Fruit fly (Drosophila melanogaster): ENCODE results near the gene VhaAC45RP.

The VhaAC45RP gene

DNA sequence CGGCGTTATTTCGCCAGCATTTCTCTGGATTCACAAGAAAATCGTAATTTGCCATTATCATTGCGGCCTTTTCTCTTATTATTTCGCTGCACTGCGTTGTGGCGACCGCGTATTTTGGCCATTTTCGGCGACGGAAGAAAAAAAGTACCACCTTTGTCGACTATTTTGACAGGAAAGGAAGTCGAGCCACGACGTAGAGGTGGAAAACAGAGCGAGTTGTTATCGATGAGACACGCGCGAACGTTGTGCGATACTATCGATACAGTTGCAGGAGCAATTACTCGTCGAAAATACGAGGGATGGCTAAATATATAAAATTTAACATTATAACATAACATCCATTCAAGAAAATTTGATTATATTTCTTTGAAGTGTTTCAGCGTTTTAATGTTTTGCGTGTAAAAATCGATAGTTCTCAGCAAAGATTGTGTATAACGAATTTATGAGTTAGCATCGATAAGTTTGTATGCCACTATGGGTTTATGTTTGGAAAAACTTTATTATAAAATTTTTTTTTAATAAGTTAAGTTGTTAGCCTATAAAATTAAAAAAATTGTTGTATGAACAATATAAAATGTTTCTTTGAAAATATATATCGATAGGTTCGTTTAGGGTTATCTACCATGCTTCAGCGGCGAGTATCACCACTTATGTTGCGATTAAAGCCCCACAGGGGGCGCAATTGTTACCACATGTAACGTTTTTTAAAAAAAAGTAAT, 42.7 kb upstream of the VhaAC45RP start, which contains the start of gene RpS7 (continued):
- TF ChIP-seq Hr83 (GFP tag; optimal IDR thresholded peaks at IDR 0.05; ENCODE audit: poor library complexity, severe bottlenecking) (peak; percentile 82), sv (GFP tag; optimal IDR thresholded peaks at IDR 0.05) (peak; percentile 56), dmrt93B (GFP tag; optimal IDR thresholded peaks at IDR 0.05) (peak; percentile 64), CrebA (GFP tag; optimal IDR thresholded peaks at IDR 0.05; ENCODE audit: borderline replicate concordance) (no peak), Dif (GFP tag; optimal IDR thresholded peaks at IDR 0.05; ENCODE audit: partially characterized antibody) (no peak), Myc (optimal IDR thresholded peaks at IDR 0.05) (peak; percentile 53), pan (optimal IDR thresholded peaks at IDR 0.05) (no peak), rgr (GFP tag; optimal IDR thresholded peaks at IDR 0.05) (peak; percentile 69), CG32264 (GFP tag; optimal IDR thresholded peaks at IDR 0.05) (no peak)

dm6 chr3R:30208011-30208410, 41.8 kb upstream of the VhaAC45RP start:
- TF ChIP-seq rgr (GFP tag; optimal IDR thresholded peaks at IDR 0.05) (no peak), sage (GFP tag; optimal IDR thresholded peaks at IDR 0.05) (no peak), dmrt93B (GFP tag; optimal IDR thresholded peaks at IDR 0.05) (no peak), dl (GFP tag; optimal IDR thresholded peaks at IDR 0.05; ENCODE audit: insufficient read depth in 1 of 2, partially characterized antibody in 2 of 2) (no peak), CG32264 (GFP tag; optimal IDR thresholded peaks at IDR 0.05) (no peak), Dfd (GFP tag; optimal IDR thresholded peaks at IDR 0.05) (no peak), Dif (GFP tag; optimal IDR thresholded peaks at IDR 0.05; ENCODE audit: partially characterized antibody) (no peak), Abd-B (GFP tag; optimal IDR thresholded peaks at IDR 0.05) (no peak), ey (GFP tag; optimal IDR thresholded peaks at IDR 0.05) (no peak), Hr83 (GFP tag; optimal IDR thresholded peaks at IDR 0.05; ENCODE audit: poor library complexity, severe bottlenecking) (no peak), h (GFP tag; optimal IDR thresholded peaks at IDR 0.05) (no peak), usp (GFP tag; optimal IDR thresholded peaks at IDR 0.05) (no peak), br (GFP tag; optimal IDR thresholded peaks at IDR 0.05) (no peak), tai (GFP tag; optimal IDR thresholded peaks at IDR 0.05) (no peak), OdsH (GFP tag; optimal IDR thresholded peaks at IDR 0.05) (no peak), Hr78 (GFP tag; optimal IDR thresholded peaks at IDR 0.05) (no peak), N (GFP tag; optimal IDR thresholded peaks at IDR 0.05) (no peak)

dm6 chr3R:30205946-30206345, 39.7 kb upstream of the VhaAC45RP start:
- TF ChIP-seq Jra (GFP tag; optimal IDR thresholded peaks at IDR 0.05): no peak
- TF ChIP-seq sage (GFP tag; optimal IDR thresholded peaks at IDR 0.05): peak; percentile 3

dm6 chr3R:30204004-30204603, 37.9 kb upstream of the VhaAC45RP start:
- TF ChIP-seq Rel (GFP tag; optimal IDR thresholded peaks at IDR 0.05) (no peak), Rel (tag; optimal IDR thresholded peaks at IDR 0.05) (peak; percentile 51), GATAd (GFP tag; optimal IDR thresholded peaks at IDR 0.05) (no peak), Jra (GFP tag; optimal IDR thresholded peaks at IDR 0.05) (no peak)

DNA sequence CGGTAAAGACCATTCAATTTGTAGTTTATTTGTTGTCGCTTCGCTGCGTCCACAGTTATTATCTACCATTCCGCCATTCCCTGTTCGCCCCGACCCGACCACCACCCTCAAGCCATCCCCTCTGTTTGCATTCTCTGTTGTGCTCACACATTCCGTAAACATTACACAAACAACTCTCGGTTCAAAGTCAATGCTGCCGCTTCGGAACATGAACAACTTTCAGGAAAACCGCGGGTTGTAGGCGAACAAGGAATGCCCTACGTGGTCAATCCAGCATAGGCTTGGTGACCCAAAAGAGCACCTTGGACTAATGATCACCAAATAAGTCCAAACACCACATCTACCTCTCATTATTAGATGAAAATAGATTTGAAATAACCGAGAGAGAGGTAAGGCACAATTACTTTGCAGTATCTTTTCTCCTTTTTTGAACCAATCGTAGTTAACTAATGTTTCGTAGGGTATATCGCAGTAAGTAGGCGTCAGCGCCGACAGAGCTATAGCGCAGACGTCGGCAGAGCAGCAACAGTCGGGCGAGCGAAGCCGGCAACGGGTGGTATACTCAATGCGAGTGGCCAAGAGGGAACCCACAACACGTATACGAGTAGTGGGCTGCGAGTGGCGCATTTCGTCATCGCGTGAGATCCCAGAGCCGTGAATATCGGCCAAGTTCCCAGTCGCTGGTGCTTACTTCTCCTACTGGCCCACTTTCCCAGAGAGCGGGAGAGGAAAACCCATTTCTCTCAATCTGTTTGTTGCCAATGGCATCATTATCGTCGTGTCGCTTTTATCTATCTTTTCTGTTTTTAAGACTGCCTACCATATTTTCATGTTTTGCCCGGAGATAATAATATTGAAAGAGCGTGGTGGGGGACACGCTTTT, 37.1 kb upstream of the VhaAC45RP start:
- TF ChIP-seq HLH106 (tag; optimal IDR thresholded peaks at IDR 0.05) (peak; percentile 56), woc (GFP tag; optimal IDR thresholded peaks at IDR 0.05) (peak; percentile 34), h (GFP tag; optimal IDR thresholded peaks at IDR 0.05) (peak; percentile 75), sage (GFP tag; optimal IDR thresholded peaks at IDR 0.05) (no peak), Sp1 (GFP tag; optimal IDR thresholded peaks at IDR 0.05) (peak; percentile 23), foxo (GFP tag; optimal IDR thresholded peaks at IDR 0.05) (peak; percentile 5 to 74), sv (GFP tag; optimal IDR thresholded peaks at IDR 0.05) (peak; percentile 86), dl (GFP tag; optimal IDR thresholded peaks at IDR 0.05; ENCODE audit: insufficient read depth in 1 of 2, partially characterized antibody in 2 of 2) (no peak), fru (GFP tag; optimal IDR thresholded peaks at IDR 0.05) (peak; percentile 90), Hr83 (GFP tag; optimal IDR thresholded peaks at IDR 0.05; ENCODE audit: poor library complexity, severe bottlenecking) (no peak), rgr (GFP tag; optimal IDR thresholded peaks at IDR 0.05) (peak; percentile 36), ey (GFP tag; optimal IDR thresholded peaks at IDR 0.05) (peak; percentile 55), br (GFP tag; optimal IDR thresholded peaks at IDR 0.05) (peak; percentile 61), CG32264 (GFP tag; optimal IDR thresholded peaks at IDR 0.05) (peak; percentile 23), OdsH (GFP tag; optimal IDR thresholded peaks at IDR 0.05) (peak; percentile 43), Hr78 (GFP tag; optimal IDR thresholded peaks at IDR 0.05) (no peak), psq (GFP tag; optimal IDR thresholded peaks at IDR 0.05) (peak; percentile 43), dmrt93B (GFP tag; optimal IDR thresholded peaks at IDR 0.05) (peak; percentile 40), Jra (GFP tag; optimal IDR thresholded peaks at IDR 0.05) (no peak), pan (optimal IDR thresholded peaks at IDR 0.05) (no peak), N (GFP tag; optimal IDR thresholded peaks at IDR 0.05) (no peak)
